Worm (Caenorhabditis elegans) whole organism, L4/young adult: ENCODE measurements around the gene F01F1.11.
A peak's percentile ranks its signal among the peaks of the same experiment; 100 is the strongest.

Experiments used
- W03F9.2 ChIP-seq: fragments of 150-350 bp; optimal IDR thresholded peaks from 2 replicates; lab custom pipeline; 2014; ENCODE audit warnings: missing biosample characterization, missing genetic modification characterization
- dao-5 ChIP-seq: sonication (generic microtip); optimal IDR thresholded peaks from 2 replicates; lab custom pipeline; 2016; ENCODE audit warnings: missing genotype, missing genetic modification characterization, moderate library complexity, missing compliant biosample characterization
- him-1 ChIP-seq: sonication (generic microtip); optimal IDR thresholded peaks from 2 replicates; lab custom pipeline; 2016; ENCODE audit warnings: missing genotype, missing genetic modification reagents, missing genetic modification characterization, missing compliant biosample characterization

The F01F1.11 gene

ce11 chrIII:5826895-5827437 lies 44.7 kb downstream of the F01F1.11 start:
- TF ChIP-seq dao-5 (tag; lab: Kevin White, UChicago) (no peak), W03F9.2 (tag; lab: Kevin White, UChicago) (no peak), him-1 (tag; lab: Kevin White, UChicago) (peak; percentile 39)

- no peak for TF ChIP-seq him-1 (tag; lab: Kevin White, UChicago)
- no peak for TF ChIP-seq W03F9.2 (tag; lab: Kevin White, UChicago)
- no peak for TF ChIP-seq dao-5 (tag; lab: Kevin White, UChicago)
These were observed 47.2 kb downstream of the F01F1.11 start for ce11 chrIII:5824450-5824972.

- TF ChIP-seq dao-5 (tag; lab: Kevin White, UChicago) (no peak), W03F9.2 (tag; lab: Kevin White, UChicago) (no peak), him-1 (tag; lab: Kevin White, UChicago) (no peak)
These were observed 48.1 kb downstream of the F01F1.11 start, which contains the start of gene R12B2.8 for ce11 chrIII:5823617-5824016. TSS of gene R12B2.8 (plus strand) at chrIII:5823917.

ce11 chrIII:5822816-5823215 lies 48.9 kb downstream of the F01F1.11 start:
- no peak for TF ChIP-seq dao-5 (tag; lab: Kevin White, UChicago)
- TF ChIP-seq W03F9.2 (tag; lab: Kevin White, UChicago) = no peak
- TF ChIP-seq him-1 (tag; lab: Kevin White, UChicago) = no peak
